Worm (Caenorhabditis elegans): ENCODE measurements around the gene R03C1.1.

DNA sequence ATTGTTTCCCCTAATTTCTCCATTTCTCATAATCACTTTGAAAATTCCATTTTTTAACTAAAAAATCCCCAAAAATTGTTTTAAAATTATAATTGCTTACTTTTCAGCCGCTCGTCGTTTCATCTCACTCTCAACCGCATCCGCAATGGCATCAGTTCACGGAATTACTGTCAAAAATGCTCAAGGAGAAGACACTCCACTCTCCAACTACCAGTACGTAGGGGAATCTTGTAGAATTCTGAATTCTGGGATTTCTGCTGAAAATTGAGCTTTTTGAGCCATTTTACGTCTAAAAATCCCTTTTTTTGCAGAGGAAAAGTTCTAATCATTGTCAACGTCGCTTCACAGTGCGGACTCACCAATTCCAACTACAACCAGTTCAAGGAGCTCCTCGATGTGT, 42.7 kb downstream of the R03C1.1 start:
- TF ChIP-seq W03F9.2 (tag; optimal IDR thresholded peaks at IDR 0.05) (no peak), him-1 (tag; optimal IDR thresholded peaks at IDR 0.05) (no peak)

Measured in whole organism, L4/young adult.